Worm (Caenorhabditis elegans): ENCODE measurements around the gene Y69A2AR.31.
A peak's percentile ranks its signal among the peaks of the same experiment; 100 is the strongest.

The Y69A2AR.31 gene

DNA sequence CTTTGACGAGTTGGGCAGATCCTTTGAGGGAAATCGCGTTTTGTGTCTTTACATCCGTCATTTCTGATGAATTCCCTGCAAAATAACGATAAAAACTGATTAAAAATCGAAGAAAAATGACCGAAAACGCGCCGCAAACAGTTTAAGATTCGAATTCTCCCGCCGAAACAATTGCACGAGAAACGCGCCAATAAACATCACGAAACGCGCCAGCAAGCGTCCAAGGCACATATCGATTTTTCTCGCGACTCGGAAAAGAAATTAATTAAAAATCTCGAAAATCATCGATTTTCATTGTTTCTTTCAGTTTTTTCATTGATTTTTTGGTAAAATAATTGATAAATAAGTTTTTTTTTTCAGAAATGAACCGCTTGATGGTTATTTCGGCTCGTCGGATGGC, 22.9 kb downstream of the Y69A2AR.31 start, which contains the start of the genes mdf-2 and nduv-3 (continued):
- no peak for TF ChIP-seq madf-9 (GFP tag; conservative IDR thresholded peaks at IDR 0.05)
- TF ChIP-seq zip-11 (GFP tag; IDR thresholded peaks at IDR 0.05), result no peak
- no peak for TF ChIP-seq snpc-4 (tag; optimal IDR thresholded peaks at IDR 0.05)
- peak; percentile 61; the same call in 1 of the 2 replicates for TF ChIP-seq hmg-1.1 (GFP tag; IDR thresholded peaks at IDR 0.05)
- TF ChIP-seq nhr-6 (tag; optimal IDR thresholded peaks at IDR 0.05), result peak; percentile 58
- no peak for TF ChIP-seq daf-16 (GFP tag; optimal IDR thresholded peaks at IDR 0.05)
- peak; percentile 33 for TF ChIP-seq daf-16 (tag; optimal IDR thresholded peaks at IDR 0.05)
- TF ChIP-seq unc-39 (tag; optimal IDR thresholded peaks at IDR 0.05), result no peak
- TF ChIP-seq ces-1 (GFP tag; optimal IDR thresholded peaks at IDR 0.05), result no peak
- TF ChIP-seq mdl-1 (tag; optimal IDR thresholded peaks at IDR 0.05), result no peak
- TF ChIP-seq dmd-9 (GFP tag; IDR thresholded peaks at IDR 0.05), result no peak
- peak; percentile 35 for TF ChIP-seq dmd-6 (GFP tag; IDR thresholded peaks at IDR 0.05)
- no peak for TF ChIP-seq sdz-12 (GFP tag; optimal IDR thresholded peaks at IDR 0.05)
- TF ChIP-seq vab-7 (GFP tag; IDR thresholded peaks at IDR 0.05), result no peak
- TF ChIP-seq F37D6.2 (tag; optimal IDR thresholded peaks at IDR 0.05), result peak; percentile 43
- no peak for TF ChIP-seq ceh-82 (tag; optimal IDR thresholded peaks at IDR 0.05)
- TF ChIP-seq mdt-29 (GFP tag; IDR thresholded peaks at IDR 0.05), result no peak; the same call in 1 of the 2 replicates
- TF ChIP-seq zfp-3 (GFP tag; conservative IDR thresholded peaks at IDR 0.05), result no peak
- TF ChIP-seq nhr-10 (tag; optimal IDR thresholded peaks at IDR 0.05), result no peak
- no peak for TF ChIP-seq daf-8 (GFP tag; IDR thresholded peaks at IDR 0.05)
- no peak for TF ChIP-seq lim-7 (GFP tag; IDR thresholded peaks at IDR 0.05)
- no peak for TF ChIP-seq zfp-2 (tag; optimal IDR thresholded peaks at IDR 0.05)
- peak; percentile 57; the same call in 1 of the 2 replicates for TF ChIP-seq egl-43 (GFP tag; IDR thresholded peaks at IDR 0.05)
- no peak; the same call in 1 of the 2 replicates for TF ChIP-seq pha-4 (GFP tag; IDR thresholded peaks at IDR 0.05)
- TF ChIP-seq pha-4 (tag; optimal IDR thresholded peaks at IDR 0.05), result peak; percentile 64
- TF ChIP-seq saeg-2 (GFP tag; IDR thresholded peaks at IDR 0.05), result no peak
- TF ChIP-seq ama-1 (optimal IDR thresholded peaks at IDR 0.05), result no peak
- TF ChIP-seq cey-2 (tag; optimal IDR thresholded peaks at IDR 0.05; ENCODE audit: borderline replicate concordance, insufficient read depth), result no peak
- TF ChIP-seq aha-1 (tag), result peak; percentile 72
- no peak for TF ChIP-seq fos-1 (tag; optimal IDR thresholded peaks at IDR 0.05)
- no peak for TF ChIP-seq lin-1 (GFP tag; IDR thresholded peaks at IDR 0.05)
- no peak for TF ChIP-seq Y75B8A.6 (GFP tag; IDR thresholded peaks at IDR 0.05)
- TF ChIP-seq daf-19 (GFP tag; conservative IDR thresholded peaks at IDR 0.05), result no peak
- no peak for TF ChIP-seq zag-1 (tag; optimal IDR thresholded peaks at IDR 0.05)
- TF ChIP-seq mep-1 (tag; optimal IDR thresholded peaks at IDR 0.05), result peak; percentile 74
- peak; percentile 67 for TF ChIP-seq hlh-30 (tag; optimal IDR thresholded peaks at IDR 0.05; ENCODE audit: insufficient read depth)
- no peak for TF ChIP-seq attf-4 (tag; optimal IDR thresholded peaks at IDR 0.05)
- peak; percentile 76 for TF ChIP-seq T20F7.1 (GFP tag; optimal IDR thresholded peaks at IDR 0.05)
- TF ChIP-seq daf-12 (tag; optimal IDR thresholded peaks at IDR 0.05), result no peak
- TF ChIP-seq snpc-1.2 (GFP tag; IDR thresholded peaks at IDR 0.05), result no peak
- peak; percentile 54 for TF ChIP-seq nhr-11 (tag; optimal IDR thresholded peaks at IDR 0.05)
- TF ChIP-seq F26F4.8 (GFP tag; conservative IDR thresholded peaks at IDR 0.05), result no peak
- TF ChIP-seq nhr-48 (tag; optimal IDR thresholded peaks at IDR 0.05), result no peak
- TF ChIP-seq Y105C5A.15 (GFP tag; IDR thresholded peaks at IDR 0.05), result no peak
- TF ChIP-seq gei-8 (GFP tag; optimal IDR thresholded peaks at IDR 0.05), result no peak
- TF ChIP-seq nhr-41 (GFP tag; IDR thresholded peaks at IDR 0.05), result no peak
- no peak for TF ChIP-seq mxl-2 (GFP tag; conservative IDR thresholded peaks at IDR 0.05)
- TF ChIP-seq unc-130 (GFP tag; optimal IDR thresholded peaks at IDR 0.05), result no peak
- no peak for TF ChIP-seq D1046.2 (GFP tag; IDR thresholded peaks at IDR 0.05)
- peak; percentile 69 for TF ChIP-seq Y48G9A.11 (GFP tag; IDR thresholded peaks at IDR 0.05)
- no peak for TF ChIP-seq mxl-3 (GFP tag; optimal IDR thresholded peaks at IDR 0.05)
- TF ChIP-seq T26A8.4 (GFP tag; IDR thresholded peaks at IDR 0.05), result peak; percentile 63
- TF ChIP-seq ZK337.2 (GFP tag; IDR thresholded peaks at IDR 0.05), result no peak

Measured in whole organism, L4 larva.